Worm (Caenorhabditis elegans): ENCODE results near the gene B0303.14.

The B0303.14 gene

DNA sequence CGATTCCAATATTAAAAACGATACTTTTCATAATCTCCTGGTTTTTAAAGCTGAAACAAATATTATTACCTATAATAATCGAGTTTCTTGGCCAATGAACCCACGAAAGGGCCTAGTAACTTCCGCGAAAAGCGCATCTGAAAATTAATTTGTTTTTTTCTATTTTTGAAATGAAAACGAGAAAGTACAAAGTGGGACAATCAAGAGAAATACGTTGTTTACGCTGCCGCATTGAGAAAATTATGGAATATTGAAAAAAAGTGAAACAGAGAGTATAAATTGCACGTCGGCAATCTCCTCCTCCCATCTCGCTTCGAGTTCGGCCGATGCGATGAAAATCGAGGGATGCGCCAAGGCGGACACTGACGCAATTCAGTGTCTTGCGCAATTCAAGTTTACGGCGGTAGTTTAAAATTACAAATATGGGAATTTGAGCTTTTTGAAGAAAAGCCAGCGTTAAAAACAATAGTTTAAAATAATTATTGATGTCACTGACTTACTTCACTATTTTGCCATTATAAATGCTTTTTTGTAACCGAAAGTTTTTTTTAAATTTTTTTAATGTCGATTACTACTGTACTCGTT is 25.4 kb upstream of the B0303.14 start, which contains the start of gene pdhk-2 (continued):
- peak; percentile 97 to 100 for TF ChIP-seq efl-1 (optimal IDR thresholded peaks at IDR 0.05)
- peak; percentile 99 to 100 for TF ChIP-seq efl-1 (GFP tag; optimal IDR thresholded peaks at IDR 0.05 in 1 of 2)
- TF ChIP-seq pqm-1 (tag; optimal IDR thresholded peaks at IDR 0.05): no peak

DNA sequence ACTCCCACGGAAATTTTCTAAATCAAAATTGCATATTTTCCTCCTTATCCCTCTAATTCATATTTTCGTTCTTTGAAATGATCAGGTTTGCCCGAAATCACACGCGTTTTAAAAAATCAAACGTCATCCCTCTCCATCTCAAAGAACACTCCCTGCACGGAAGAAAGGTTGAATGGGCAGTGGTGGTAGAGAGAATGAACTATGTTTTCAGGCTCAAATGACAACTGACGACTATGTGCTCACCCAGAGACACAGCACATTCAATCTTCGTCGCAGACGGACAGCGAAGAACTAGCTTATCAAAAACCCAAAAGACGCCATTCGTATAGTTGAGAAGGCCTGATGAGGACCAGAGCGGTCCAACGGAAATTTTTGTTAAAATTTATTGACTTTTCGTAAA is 23.8 kb upstream of the B0303.14 start:
- TF ChIP-seq lin-39 (tag; optimal IDR thresholded peaks at IDR 0.05): no peak
- peak; percentile 25 for TF ChIP-seq snu-23 (GFP tag; optimal IDR thresholded peaks at IDR 0.05)
- no peak for TF ChIP-seq pag-3 (tag; optimal IDR thresholded peaks at IDR 0.05; ENCODE audit: borderline replicate concordance, insufficient read depth)
- TF ChIP-seq ceh-82 (tag; optimal IDR thresholded peaks at IDR 0.05): no peak
- peak; percentile 18 to 45 for TF ChIP-seq lin-35 (GFP tag; optimal IDR thresholded peaks at IDR 0.05)
- TF ChIP-seq zag-1 (tag; optimal IDR thresholded peaks at IDR 0.05): no peak
- no peak for TF ChIP-seq mep-1 (tag; optimal IDR thresholded peaks at IDR 0.05)
- peak in 1 of 3 experiments; percentile 3 for TF ChIP-seq dpl-1 (GFP tag; optimal IDR thresholded peaks at IDR 0.05)
- no peak for TF ChIP-seq dsc-1 (tag; optimal IDR thresholded peaks at IDR 0.05)
- TF ChIP-seq lin-14 (GFP tag; optimal IDR thresholded peaks at IDR 0.05): peak; percentile 42
- TF ChIP-seq rnt-1 (tag; optimal IDR thresholded peaks at IDR 0.05): peak; percentile 63
- TF ChIP-seq aha-1 (tag; optimal IDR thresholded peaks at IDR 0.05): no peak
- TF ChIP-seq efl-1 (optimal IDR thresholded peaks at IDR 0.05): peak in 1 of 2 experiments; percentile 10
- TF ChIP-seq efl-1 (GFP tag; optimal IDR thresholded peaks at IDR 0.05 in 1 of 2): peak; percentile 3 to 84
- TF ChIP-seq hpl-2 (GFP tag; optimal IDR thresholded peaks at IDR 0.05): no peak
- no peak for TF ChIP-seq grh-1 (GFP tag; IDR thresholded peaks at IDR 0.05)
- TF ChIP-seq lsy-2 (tag; optimal IDR thresholded peaks at IDR 0.05): peak in 1 of 2 experiments; percentile 23
- TF ChIP-seq lin-15B (tag; optimal IDR thresholded peaks at IDR 0.05): no peak
- TF ChIP-seq tlp-1 (tag; optimal IDR thresholded peaks at IDR 0.05): no peak
- no peak for TF ChIP-seq swsn-7 (tag; optimal IDR thresholded peaks at IDR 0.05)
- TF ChIP-seq ceh-88 (GFP tag; IDR thresholded peaks at IDR 0.05): no peak
- no peak for TF ChIP-seq zip-4 (GFP tag; optimal IDR thresholded peaks at IDR 0.05)
- TF ChIP-seq nhr-71 (tag; optimal IDR thresholded peaks at IDR 0.05): peak; percentile 38
- TF ChIP-seq nhr-19 (GFP tag; conservative IDR thresholded peaks at IDR 0.05): peak; percentile 54
- no peak for TF ChIP-seq nhr-11 (tag; optimal IDR thresholded peaks at IDR 0.05)
- TF ChIP-seq mdl-1 (tag; optimal IDR thresholded peaks at IDR 0.05): peak in 1 of 2 experiments; percentile 27
- no peak for TF ChIP-seq ama-1 (optimal IDR thresholded peaks at IDR 0.05)

ce11 chrIII:8739126-8739525 is 23.1 kb upstream of the B0303.14 start:
- TF ChIP-seq lin-13 (GFP tag; optimal IDR thresholded peaks at IDR 0.05): no peak
- peak; percentile 30; the same call in 1 of the 2 replicates for TF ChIP-seq nhr-19 (GFP tag; conservative IDR thresholded peaks at IDR 0.05)
- TF ChIP-seq pqm-1 (tag; optimal IDR thresholded peaks at IDR 0.05): peak; percentile 10
- peak in 1 of 2 experiments; percentile 43 for TF ChIP-seq lsy-2 (tag; optimal IDR thresholded peaks at IDR 0.05)
- TF ChIP-seq aha-1 (tag; optimal IDR thresholded peaks at IDR 0.05): no peak
- TF ChIP-seq dpl-1 (GFP tag; optimal IDR thresholded peaks at IDR 0.05): peak in 2 of 3 experiments; percentile 24 to 50
- peak; percentile 31 for TF ChIP-seq tbx-2 (tag; optimal IDR thresholded peaks at IDR 0.05)
- TF ChIP-seq unc-130 (tag; optimal IDR thresholded peaks at IDR 0.05): peak; percentile 11
- TF ChIP-seq ztf-11 (tag; optimal IDR thresholded peaks at IDR 0.05): no peak
- TF ChIP-seq nhr-20 (tag; optimal IDR thresholded peaks at IDR 0.05): peak; percentile 72
- peak; percentile 90 for TF ChIP-seq nhr-85 (tag)
- peak in 1 of 2 experiments; percentile 77 for TF ChIP-seq lin-35 (GFP tag; optimal IDR thresholded peaks at IDR 0.05)
- no peak for TF ChIP-seq hlh-17 (GFP tag; optimal IDR thresholded peaks at IDR 0.05; ENCODE audit: borderline replicate concordance)
- peak; percentile 64 for TF ChIP-seq nhr-71 (tag; optimal IDR thresholded peaks at IDR 0.05)
- peak; percentile 54 for TF ChIP-seq nhr-90 (tag; optimal IDR thresholded peaks at IDR 0.05; ENCODE audit: poor library complexity)
- peak; percentile 86 for TF ChIP-seq lin-14 (GFP tag; optimal IDR thresholded peaks at IDR 0.05)
- peak; percentile 82 for TF ChIP-seq elt-2 (tag; optimal IDR thresholded peaks at IDR 0.05)
- peak in 5 of 6 experiments; percentile 24 to 98 (median 76) for TF ChIP-seq elt-3 (tag; optimal IDR thresholded peaks at IDR 0.05)
- peak; percentile 28 for TF ChIP-seq jun-1 (tag; optimal IDR thresholded peaks at IDR 0.05)
- no peak for TF ChIP-seq dsc-1 (tag; optimal IDR thresholded peaks at IDR 0.05)
- peak; percentile 10 for TF ChIP-seq nhr-47 (tag; optimal IDR thresholded peaks at IDR 0.05)
- no peak for TF ChIP-seq hpl-2 (GFP tag; optimal IDR thresholded peaks at IDR 0.05)
- no peak for TF ChIP-seq fkh-4 (tag; optimal IDR thresholded peaks at IDR 0.05; ENCODE audit: borderline replicate concordance)
- peak; percentile 70 for TF ChIP-seq snu-23 (GFP tag; optimal IDR thresholded peaks at IDR 0.05)
- no peak for TF ChIP-seq skn-1 (tag; optimal IDR thresholded peaks at IDR 0.05)
- peak; percentile 5 for TF ChIP-seq mep-1 (tag; optimal IDR thresholded peaks at IDR 0.05)
- TF ChIP-seq blmp-1 (tag; optimal IDR thresholded peaks at IDR 0.05): peak; percentile 74
- TF ChIP-seq nhr-12 (tag; optimal IDR thresholded peaks at IDR 0.05): no peak
- TF ChIP-seq ceh-88 (GFP tag; IDR thresholded peaks at IDR 0.05): no peak
- TF ChIP-seq mdl-1 (tag; optimal IDR thresholded peaks at IDR 0.05): peak in 1 of 2 experiments; percentile 84
- TF ChIP-seq efl-1 (optimal IDR thresholded peaks at IDR 0.05): peak in 1 of 2 experiments; percentile 39
- peak; percentile 23 to 93 for TF ChIP-seq efl-1 (GFP tag; optimal IDR thresholded peaks at IDR 0.05 in 1 of 2)

All from whole organism, L1 larva.